Worm (Caenorhabditis elegans): Measurements from ENCODE around the gene T01D3.6.

T01D3.6 gene

ce11 chrV:13679859-13680258 is 36.8 kb upstream of the T01D3.6 start:
- TF ChIP-seq fkh-2 (tag; optimal IDR thresholded peaks at IDR 0.05) (no peak), egl-27 (tag; optimal IDR thresholded peaks at IDR 0.05) (no peak), pqm-1 (tag; optimal IDR thresholded peaks at IDR 0.05) (no peak), nhr-28 (tag; optimal IDR thresholded peaks at IDR 0.05) (no peak), elt-1 (tag; optimal IDR thresholded peaks at IDR 0.05) (no peak), skn-1 (tag; optimal IDR thresholded peaks at IDR 0.05) (no peak), nhr-67 (tag; optimal IDR thresholded peaks at IDR 0.05) (no peak), egl-5 (tag; optimal IDR thresholded peaks at IDR 0.05) (no peak), ztf-11 (tag; optimal IDR thresholded peaks at IDR 0.05) (no peak), mml-1 (tag; optimal IDR thresholded peaks at IDR 0.05) (no peak), ceh-16 (tag; optimal IDR thresholded peaks at IDR 0.05) (no peak)

- TF ChIP-seq fkh-10 (GFP tag; optimal IDR thresholded peaks at IDR 0.05) (peak; percentile 58), nhr-25 (tag; optimal IDR thresholded peaks at IDR 0.05) (no peak)
Measured at ce11 chrV:13681445-13681844, 35.2 kb upstream of the T01D3.6 start.

ce11 chrV:13686513-13686912 is 30.1 kb upstream of the T01D3.6 start:
- TF ChIP-seq ceh-82 (tag; optimal IDR thresholded peaks at IDR 0.05) (no peak), snpc-4 (tag; optimal IDR thresholded peaks at IDR 0.05) (no peak), elt-2 (tag; optimal IDR thresholded peaks at IDR 0.05) (no peak), mdl-1 (tag; optimal IDR thresholded peaks at IDR 0.05) (no peak), sea-2 (GFP tag; optimal IDR thresholded peaks at IDR 0.05) (no peak), nhr-76 (tag; optimal IDR thresholded peaks at IDR 0.05) (no peak), egl-5 (tag; optimal IDR thresholded peaks at IDR 0.05) (no peak), fkh-10 (GFP tag; optimal IDR thresholded peaks at IDR 0.05) (peak; percentile 64), eor-1 (tag; optimal IDR thresholded peaks at IDR 0.05) (no peak)

- no peak for TF ChIP-seq ama-1 (optimal IDR thresholded peaks at IDR 0.05)
- TF ChIP-seq unc-62 (GFP tag; optimal IDR thresholded peaks at IDR 0.05): no peak
- no peak for TF ChIP-seq nhr-11 (tag; optimal IDR thresholded peaks at IDR 0.05)
- no peak for TF ChIP-seq nhr-67 (tag; optimal IDR thresholded peaks at IDR 0.05)
- TF ChIP-seq mdl-1 (tag; optimal IDR thresholded peaks at IDR 0.05): no peak
Measured at ce11 chrV:13687504-13687903, 29.1 kb upstream of the T01D3.6 start.

ce11 chrV:13689592-13689991 is 27.0 kb upstream of the T01D3.6 start, which contains the start of gene T01D3.1:
Gene T01D3.1, plus strand, starts transcription at chrV:13689892.
- TF ChIP-seq unc-39 (tag; optimal IDR thresholded peaks at IDR 0.05) (no peak), fkh-2 (tag; optimal IDR thresholded peaks at IDR 0.05) (no peak), ceh-82 (tag; optimal IDR thresholded peaks at IDR 0.05) (no peak), nhr-25 (tag; optimal IDR thresholded peaks at IDR 0.05) (no peak)

- TF ChIP-seq lin-39 (tag; optimal IDR thresholded peaks at IDR 0.05) (peak; percentile 25), sea-2 (GFP tag; optimal IDR thresholded peaks at IDR 0.05) (no peak)
Measured at ce11 chrV:13690276-13690675, 26.3 kb upstream of the T01D3.6 start.

ce11 chrV:13694103-13694502 is 22.5 kb upstream of the T01D3.6 start:
- TF ChIP-seq elt-1 (tag; optimal IDR thresholded peaks at IDR 0.05): no peak
- no peak for TF ChIP-seq nhr-67 (tag; optimal IDR thresholded peaks at IDR 0.05)
- TF ChIP-seq ceh-82 (tag; optimal IDR thresholded peaks at IDR 0.05): no peak

ce11 chrV:13703960-13704359 is 12.7 kb upstream of the T01D3.6 start, which contains the start of gene T01D3.3:
Gene T01D3.3, plus strand, starts transcription at chrV:13704271.
- peak; percentile 78 for TF ChIP-seq egl-5 (tag; optimal IDR thresholded peaks at IDR 0.05)
- TF ChIP-seq nhr-25 (tag; optimal IDR thresholded peaks at IDR 0.05): peak; percentile 83
- TF ChIP-seq nhr-23 (tag; optimal IDR thresholded peaks at IDR 0.05): no peak
- no peak for TF ChIP-seq snpc-4 (tag; optimal IDR thresholded peaks at IDR 0.05)

ce11 chrV:13707295-13707694 is 9.3 kb upstream of the T01D3.6 start, which contains the start of gene hlh-34:
Gene hlh-34, minus strand, starts transcription at chrV:13707395.
- TF ChIP-seq nhr-237 (tag; optimal IDR thresholded peaks at IDR 0.05) (no peak), lin-39 (tag; optimal IDR thresholded peaks at IDR 0.05) (no peak), ama-1 (optimal IDR thresholded peaks at IDR 0.05) (no peak), snpc-4 (tag; optimal IDR thresholded peaks at IDR 0.05) (no peak), nhr-76 (tag; optimal IDR thresholded peaks at IDR 0.05) (no peak), fkh-2 (tag; optimal IDR thresholded peaks at IDR 0.05) (no peak), ceh-82 (tag; optimal IDR thresholded peaks at IDR 0.05) (no peak), ceh-16 (tag; optimal IDR thresholded peaks at IDR 0.05) (no peak), hmg-11 (tag; optimal IDR thresholded peaks at IDR 0.05) (no peak), pqm-1 (tag; optimal IDR thresholded peaks at IDR 0.05) (no peak)
